Fruit fly (Drosophila melanogaster) whole organism, embryonic: ENCODE data around the gene DNaseII.

Experiments used
- Asciz ChIP-seq: fragments of 200-800 bp; sonication (Bioruptor generic); optimal IDR thresholded peaks from 2 replicates; lab custom pipeline; 2017; ENCODE audit warnings: missing biosample characterization, mild to moderate bottlenecking, missing genetic modification characterization, missing genetic modification reagents
- CG1024 ChIP-seq: fragments of 200-800 bp; sonication (Bioruptor generic); IDR thresholded peaks from 2 replicates; pipeline ENCODE4 v1.3.6; 2022; ENCODE audit warnings: missing biosample characterization, missing genetic modification characterization
- CG10267 ChIP-seq: fragments of 200-800 bp; sonication (Bioruptor generic); optimal IDR thresholded peaks from 2 replicates; lab custom pipeline; 2018; ENCODE audit warnings: missing biosample characterization, mild to moderate bottlenecking, missing genetic modification characterization, moderate library complexity
- CG12071 ChIP-seq: fragments of 200-800 bp; sonication (Bioruptor generic); optimal IDR thresholded peaks from 3 replicates; lab custom pipeline; 2018; ENCODE audit warnings: missing biosample characterization, mild to moderate bottlenecking, missing genetic modification characterization
- CG12236 ChIP-seq: fragments of 200-800 bp; sonication (Bioruptor generic); optimal IDR thresholded peaks from 2 replicates; lab custom pipeline; 2016; ENCODE audit warnings: missing biosample characterization, missing genetic modification characterization
- CG12659 ChIP-seq: fragments of 200-800 bp; sonication (Bioruptor generic); optimal IDR thresholded peaks from 3 replicates; lab custom pipeline; 2017; ENCODE audit warnings: mild to moderate bottlenecking, missing biosample characterization, missing genetic modification reagents, missing genetic modification characterization
- CG14050 ChIP-seq: fragments of 200-800 bp; sonication (Bioruptor generic); IDR thresholded peaks from 3 replicates; pipeline ENCODE4 v1.3.6; 2022; ENCODE audit warnings: missing biosample characterization, missing genetic modification characterization
- CG15011 ChIP-seq: fragments of 200-800 bp; sonication (Bioruptor generic); optimal IDR thresholded peaks from 3 replicates; lab custom pipeline; 2018; ENCODE audit warnings: missing biosample characterization, mild to moderate bottlenecking, missing genetic modification characterization
- CG15479 ChIP-seq: fragments of 200-800 bp; sonication (Bioruptor generic); optimal IDR thresholded peaks from 3 replicates; lab custom pipeline; 2019; ENCODE audit warnings: missing biosample characterization, mild to moderate bottlenecking, missing genetic modification characterization, moderate library complexity
- CG1603 ChIP-seq: fragments of 200-800 bp; sonication (Bioruptor generic); optimal IDR thresholded peaks from 2 replicates; lab custom pipeline; 2019; ENCODE audit warnings: missing biosample characterization, mild to moderate bottlenecking, missing genetic modification characterization, moderate library complexity
- CG18764 ChIP-seq: fragments of 200-800 bp; sonication (Bioruptor generic); optimal IDR thresholded peaks from 3 replicates; lab custom pipeline; 2016; ENCODE audit warnings: missing biosample characterization, missing genetic modification characterization
- CG2116 ChIP-seq: fragments of 200-800 bp; sonication (Bioruptor generic); optimal IDR thresholded peaks from 3 replicates; lab custom pipeline; 2018; ENCODE audit warnings: missing biosample characterization, mild to moderate bottlenecking, missing genetic modification characterization
- CG2889 ChIP-seq: fragments of 200-800 bp; sonication (Bioruptor generic); IDR thresholded peaks from 3 replicates; pipeline ENCODE4 v1.3.6; 2022; ENCODE audit warnings: missing biosample characterization, missing genetic modification characterization
- CG30020 ChIP-seq: fragments of 200-800 bp; optimal IDR thresholded peaks from 2 replicates; lab custom pipeline; 2019; ENCODE audit warnings: missing biosample characterization, mild to moderate bottlenecking, missing genetic modification characterization, moderate library complexity
- CG34376 ChIP-seq: fragments of 200-800 bp; sonication (Bioruptor generic); optimal IDR thresholded peaks from 2 replicates; lab custom pipeline; 2018; ENCODE audit warnings: missing biosample characterization, mild to moderate bottlenecking, missing genetic modification characterization
- CG42726 ChIP-seq: fragments of 200-800 bp; sonication (Bioruptor generic); IDR thresholded peaks from 2 replicates; pipeline ENCODE4 v1.3.6; 2022; ENCODE audit warnings: missing biosample characterization, missing genetic modification characterization; ENCODE audit not compliant: partially characterized antibody
- CG6254 ChIP-seq: fragments of 200-800 bp; sonication (Bioruptor generic); optimal IDR thresholded peaks from 3 replicates; lab custom pipeline; 2017; ENCODE audit warnings: mild to moderate bottlenecking, missing biosample characterization, missing genetic modification reagents, missing genetic modification characterization
- CG7357 ChIP-seq: fragments of 200-800 bp; sonication (Bioruptor generic); IDR thresholded peaks from 3 replicates; pipeline ENCODE4 v1.3.6; 2022; ENCODE audit warnings: missing biosample characterization, missing genetic modification characterization
- CG7372 ChIP-seq: fragments of 200-800 bp; sonication (Bioruptor generic); IDR thresholded peaks from 2 replicates; pipeline ENCODE4 v1.3.6; 2022; ENCODE audit warnings: missing biosample characterization, missing genetic modification characterization
- CG7556 ChIP-seq: fragments of 200-800 bp; sonication (Bioruptor generic); optimal IDR thresholded peaks from 2 replicates; lab custom pipeline; 2017; ENCODE audit warnings: missing biosample characterization, mild to moderate bottlenecking, missing genetic modification characterization
- CG8281 ChIP-seq: fragments of 200-800 bp; sonication (Bioruptor generic); optimal IDR thresholded peaks from 2 replicates; lab custom pipeline; 2018; ENCODE audit warnings: missing biosample characterization, mild to moderate bottlenecking, missing genetic modification characterization, moderate library complexity
- CG9437 ChIP-seq: fragments of 200-800 bp; sonication (Bioruptor generic); optimal IDR thresholded peaks from 2 replicates; lab custom pipeline; 2018; ENCODE audit warnings: missing biosample characterization, mild to moderate bottlenecking, missing genetic modification characterization
- CG9609 ChIP-seq: fragments of 200-800 bp; sonication (Bioruptor generic); optimal IDR thresholded peaks from 3 replicates; lab custom pipeline; 2016; ENCODE audit warnings: missing biosample characterization, missing genetic modification characterization
- Dip3 ChIP-seq: fragments of 200-800 bp; sonication (Bioruptor generic); optimal IDR thresholded peaks from 3 replicates; lab custom pipeline; 2016; ENCODE audit warnings: missing biosample characterization, missing genetic modification characterization
- Doc2 ChIP-seq: fragments of 200-800 bp; sonication (Bioruptor generic); IDR thresholded peaks from 2 replicates; pipeline ENCODE4 v1.3.6; 2022; ENCODE audit warnings: missing biosample characterization, missing genetic modification characterization
- Hey ChIP-seq: fragments of 200-800 bp; sonication (Bioruptor generic); optimal IDR thresholded peaks from 3 replicates; lab custom pipeline; 2018; ENCODE audit warnings: missing biosample characterization, mild to moderate bottlenecking, missing genetic modification characterization
- HmgZ ChIP-seq: fragments of 200-800 bp; sonication (Bioruptor generic); optimal IDR thresholded peaks from 2 replicates; lab custom pipeline; 2018; ENCODE audit warnings: missing biosample characterization, mild to moderate bottlenecking, missing genetic modification characterization
- Hr78 ChIP-seq, 2 experiments: fragments of 200-800 bp in 1 of 2; fragments of >200 bp in 1 of 2; sonication (Bioruptor generic) in 1 of 2; optimal IDR thresholded peaks; 2 replicates each; lab custom pipeline; 2017 to 2019; ENCODE audit warnings: missing biosample characterization in 2 of 2, missing genetic modification characterization in 2 of 2, mild to moderate bottlenecking in 1 of 2, moderate library complexity in 1 of 2
- Jarid2 ChIP-seq: fragments of 200-800 bp; sonication (Bioruptor generic); optimal IDR thresholded peaks from 3 replicates; lab custom pipeline; 2017; ENCODE audit warnings: mild to moderate bottlenecking, missing biosample characterization, missing genetic modification reagents, missing genetic modification characterization
- NK7.1 ChIP-seq: fragments of 200-800 bp; sonication (Bioruptor generic); optimal IDR thresholded peaks from 3 replicates; lab custom pipeline; 2016; ENCODE audit warnings: missing biosample characterization, missing genetic modification characterization
- Pdp1 ChIP-seq, 2 experiments: fragments of 200-800 bp; sonication (Bioruptor generic); optimal IDR thresholded peaks; 3 replicates each; lab custom pipeline; 2016; ENCODE audit warnings: missing biosample characterization in 2 of 2, missing genetic modification characterization in 2 of 2, mild to moderate bottlenecking in 1 of 2, moderate library complexity in 1 of 2
- Poxn ChIP-seq: fragments of 200-800 bp; sonication (Bioruptor generic); IDR thresholded peaks from 2 replicates; pipeline ENCODE4 v1.3.6; 2022; ENCODE audit warnings: missing biosample characterization, missing genetic modification characterization
- Ravus ChIP-seq: fragments of 200-800 bp; sonication (Bioruptor generic); IDR thresholded peaks from 2 replicates; pipeline ENCODE4 v1.3.6; 2022; ENCODE audit warnings: missing biosample characterization, missing genetic modification characterization
- TFAM ChIP-seq: fragments of 200-800 bp; sonication (Bioruptor generic); optimal IDR thresholded peaks from 2 replicates; lab custom pipeline; 2017; ENCODE audit warnings: missing biosample characterization, missing genetic modification characterization, inconsistent platforms
- Taf1 ChIP-seq: fragments of 200-800 bp; sonication (Bioruptor generic); IDR thresholded peaks from 2 replicates; pipeline ENCODE4 v1.3.6; 2022; ENCODE audit warnings: missing biosample characterization, missing genetic modification characterization
- aop ChIP-seq: fragments of 200-800 bp; sonication (Bioruptor generic); IDR thresholded peaks from 2 replicates; pipeline ENCODE4 v1.3.6; 2022; ENCODE audit warnings: missing biosample characterization, missing genetic modification characterization
- ase ChIP-seq: fragments of 200-800 bp; sonication (Bioruptor generic); IDR thresholded peaks from 3 replicates; pipeline ENCODE4 v1.3.6; 2022; ENCODE audit warnings: missing biosample characterization, missing genetic modification characterization
- ato ChIP-seq: fragments of 200-800 bp; sonication (Bioruptor generic); IDR thresholded peaks from 2 replicates; pipeline ENCODE4 v1.3.6; 2022; ENCODE audit warnings: missing biosample characterization, missing genetic modification characterization; ENCODE audit not compliant: partially characterized antibody
- cwo ChIP-seq: fragments of 200-800 bp; sonication (Bioruptor generic); optimal IDR thresholded peaks from 3 replicates; lab custom pipeline; 2017; ENCODE audit warnings: missing biosample characterization, missing genetic modification characterization, mild to moderate bottlenecking, moderate library complexity, missing genetic modification reagents
- danr ChIP-seq: fragments of 200-800 bp; sonication (Bioruptor generic); IDR thresholded peaks from 2 replicates; pipeline ENCODE4 v1.3.6; 2022; ENCODE audit warnings: missing biosample characterization, missing genetic modification characterization
- dm ChIP-seq: fragments of 200-800 bp; sonication (Bioruptor generic); optimal IDR thresholded peaks from 3 replicates; lab custom pipeline; 2016; ENCODE audit warnings: missing biosample characterization, missing genetic modification characterization
- hth ChIP-seq: fragments of >200 bp; optimal IDR thresholded peaks from 2 replicates; lab custom pipeline; 2017; ENCODE audit warnings: inconsistent platforms
- lab ChIP-seq: fragments of 200-800 bp; sonication (Bioruptor generic); optimal IDR thresholded peaks from 3 replicates; lab custom pipeline; 2017; ENCODE audit warnings: missing biosample characterization, missing genetic modification characterization, mild to moderate bottlenecking, moderate library complexity, missing genetic modification reagents
- nerfin-1 ChIP-seq: fragments of 200-800 bp; sonication (Bioruptor generic); optimal IDR thresholded peaks from 3 replicates; lab custom pipeline; 2019; ENCODE audit warnings: missing biosample characterization, mild to moderate bottlenecking, missing genetic modification characterization, moderate library complexity
- odd ChIP-seq: fragments of 200-800 bp; sonication (Bioruptor generic); optimal IDR thresholded peaks from 2 replicates; lab custom pipeline; 2017; ENCODE audit warnings: missing biosample characterization, mild to moderate bottlenecking, missing genetic modification characterization
- pfk ChIP-seq: fragments of 200-800 bp; sonication (Bioruptor generic); optimal IDR thresholded peaks from 2 replicates; lab custom pipeline; 2018; ENCODE audit warnings: missing biosample characterization, mild to moderate bottlenecking, missing genetic modification characterization, moderate library complexity
- pnt ChIP-seq: fragments of 200-800 bp; sonication (Bioruptor generic); optimal IDR thresholded peaks from 3 replicates; lab custom pipeline; 2016; ENCODE audit warnings: missing biosample characterization, missing genetic modification characterization
- run ChIP-seq: fragments of 200-800 bp; sonication (Bioruptor generic); optimal IDR thresholded peaks from 3 replicates; lab custom pipeline; 2018; ENCODE audit warnings: missing biosample characterization, mild to moderate bottlenecking, missing genetic modification characterization
- tin ChIP-seq: fragments of 200-800 bp; sonication (Bioruptor generic); optimal IDR thresholded peaks from 3 replicates; lab custom pipeline; 2016; ENCODE audit warnings: missing biosample characterization, missing genetic modification characterization
- toy ChIP-seq: fragments of 200-800 bp; sonication (Bioruptor generic); IDR thresholded peaks from 2 replicates; pipeline ENCODE4 v1.3.6; 2022; ENCODE audit warnings: missing biosample characterization, missing genetic modification characterization
- vvl ChIP-seq: fragments of 200-800 bp; sonication (Bioruptor generic); IDR thresholded peaks from 2 replicates; pipeline ENCODE4 v1.3.6; 2022; ENCODE audit warnings: missing biosample characterization, missing genetic modification characterization

DNaseII gene

dm6 chr3R:18021261-18021679 lies 2.1 kb downstream of the DNaseII start, which contains the start of gene CG7785 (continued):
- TF ChIP-seq CG2116 (GFP tag; lab: Kevin White, UChicago) = peak; percentile 54
- TF ChIP-seq CG42726 (GFP tag; lab: Robert Waterston, UW) = no peak
- TF ChIP-seq CG2889 (GFP tag; lab: Robert Waterston, UW) = no peak
- TF ChIP-seq NK7.1 (GFP tag; lab: Kevin White, UChicago) = no peak
- peak; percentile 24 for TF ChIP-seq lab (GFP tag; lab: Kevin White, UChicago)
- TF ChIP-seq aop (GFP tag; lab: Robert Waterston, UW) = no peak
- TF ChIP-seq nerfin-1 (tag; lab: Kevin White, UChicago) = peak; percentile 9
- TF ChIP-seq toy (GFP tag; lab: Robert Waterston, UW) = no peak
- no peak for TF ChIP-seq cwo (GFP tag; lab: Kevin White, UChicago)
- TF ChIP-seq Hr78 (GFP tag; optimal IDR thresholded peaks at IDR 0.05; lab: Kevin White, UChicago) = no peak
- no peak for TF ChIP-seq CG14050 (GFP tag; lab: Robert Waterston, UW)
- TF ChIP-seq Pdp1 (GFP tag; optimal IDR thresholded peaks at IDR 0.05; lab: Kevin White, UChicago) = peak; percentile 31 to 66
- TF ChIP-seq CG12659 (GFP tag; lab: Kevin White, UChicago) = peak; percentile 61
- TF ChIP-seq CG9609 = peak; percentile 13
- no peak for TF ChIP-seq CG7357 (GFP tag; lab: Robert Waterston, UW)
- peak; percentile 5 for TF ChIP-seq dm
- peak; percentile 22 for TF ChIP-seq Jarid2
- no peak for TF ChIP-seq hth (lab: Kevin White, UChicago)
- peak; percentile 6 for TF ChIP-seq CG34376 (GFP tag; lab: Kevin White, UChicago)
- TF ChIP-seq CG7556 (GFP tag; lab: Kevin White, UChicago) = peak; percentile 0
- no peak for TF ChIP-seq CG15011
- TF ChIP-seq run (tag; lab: Kevin White, UChicago) = no peak
- TF ChIP-seq CG9437 (GFP tag; lab: Kevin White, UChicago) = peak; percentile 2
- TF ChIP-seq pnt (GFP tag; lab: Kevin White, UChicago) = peak; percentile 40
- TF ChIP-seq TFAM (GFP tag; lab: Kevin White, UChicago) = no peak
- TF ChIP-seq Doc2 (GFP tag; lab: Robert Waterston, UW) = no peak
- no peak for TF ChIP-seq ase (GFP tag; lab: Robert Waterston, UW)
- no peak for TF ChIP-seq CG12071
- peak; percentile 50 for TF ChIP-seq CG18764 (GFP tag; lab: Kevin White, UChicago)
- TF ChIP-seq HmgZ (tag; lab: Kevin White, UChicago) = peak; percentile 30
- TF ChIP-seq Taf1 (GFP tag; lab: Robert Waterston, UW) = no peak
- no peak for TF ChIP-seq ato
- no peak for TF ChIP-seq CG8281
- 0 out of 2 replicates have a peak, but pooled peaks have one; percentile 9 for TF ChIP-seq danr (GFP tag; lab: Robert Waterston, UW)
- no peak for TF ChIP-seq Hey (tag; lab: Kevin White, UChicago)
- peak; percentile 9 for TF ChIP-seq Dip3 (GFP tag; lab: Kevin White, UChicago)
- no peak for TF ChIP-seq CG15479 (GFP tag; lab: Kevin White, UChicago)
- TF ChIP-seq Asciz (GFP tag; lab: Kevin White, UChicago) = no peak
- no peak for TF ChIP-seq odd (GFP tag; lab: Kevin White, UChicago)
- TF ChIP-seq pfk (GFP tag; lab: Kevin White, UChicago) = no peak
- peak; percentile 33 for TF ChIP-seq CG1603 (tag; lab: Kevin White, UChicago)
- no peak for TF ChIP-seq CG6254 (GFP tag; lab: Kevin White, UChicago)
- TF ChIP-seq Ravus (GFP tag; lab: Robert Waterston, UW) = no peak
- TF ChIP-seq vvl = peak; percentile 46
- TF ChIP-seq Poxn (GFP tag; lab: Robert Waterston, UW) = no peak
- TF ChIP-seq CG12236 (GFP tag; lab: Kevin White, UChicago) = no peak
- TF ChIP-seq CG7372 = no peak
- peak; percentile 13 for TF ChIP-seq tin (GFP tag; lab: Kevin White, UChicago)
- no peak for TF ChIP-seq CG30020 (tag; lab: Kevin White, UChicago)
- TF ChIP-seq CG1024 (GFP tag; lab: Robert Waterston, UW) = no peak
- TF ChIP-seq CG10267 (tag; lab: Kevin White, UChicago) = peak; percentile 70
